Fruit fly (Drosophila melanogaster) Kc167 (cell line): ENCODE measurements around the gene CG12984.

Experiments used
- Sin3A ChIP-seq: fragments of >200 bp; optimal IDR thresholded peaks from 2 replicates; lab custom pipeline; 2018; ENCODE audit warnings: missing external identifiers
- h ChIP-seq: fragments of >200 bp; optimal IDR thresholded peaks from 3 replicates; lab custom pipeline; 2018; ENCODE audit warnings: missing external identifiers
- psq ChIP-seq: fragments of >200 bp; optimal IDR thresholded peaks from 2 replicates; lab custom pipeline; 2017; ENCODE audit warnings: missing external identifiers
- ttk ChIP-seq: sonication (Bioruptor generic); optimal IDR thresholded peaks from 2 replicates; lab custom pipeline; 2017; ENCODE audit warnings: missing external identifiers

DNA sequence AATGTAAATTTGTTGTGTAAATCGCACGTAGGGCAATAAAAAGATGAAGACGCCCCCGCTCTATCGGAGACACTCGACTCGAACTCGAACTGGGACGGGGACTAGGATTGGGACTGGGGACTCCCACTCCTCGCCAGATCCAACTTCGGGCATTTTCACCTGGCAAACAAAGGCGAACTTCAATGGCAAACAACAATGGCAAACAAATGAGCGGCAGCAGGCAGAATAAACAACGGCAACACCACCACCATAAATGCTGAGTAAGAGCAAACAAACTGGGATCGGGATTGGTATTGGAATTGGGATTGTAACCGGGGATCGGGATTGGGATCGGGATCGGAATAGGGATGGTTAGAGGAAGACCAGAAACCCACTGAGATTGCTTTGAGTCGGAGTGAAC is 47.3 kb upstream of the CG12984 start:
- TF ChIP-seq psq, result no peak
- TF ChIP-seq h (lab: Kevin White, UChicago), result no peak
- no peak for TF ChIP-seq ttk (lab: Kevin White, UChicago)
- TF ChIP-seq Sin3A (lab: Kevin White, UChicago), result no peak
